Worm (Caenorhabditis elegans): Measurements from ENCODE around the gene pfas-1.

pfas-1 gene

ce11 chrIII:4584068-4584566, 59.0 kb downstream of the pfas-1 start, which contains the start of gene F35G12.5:
TSS of gene F35G12.5 (plus strand) at chrIII:4584118.
- TF ChIP-seq snpc-4 (tag; optimal IDR thresholded peaks at IDR 0.05) (no peak), ces-1 (GFP tag; optimal IDR thresholded peaks at IDR 0.05) (no peak), nhr-2 (tag; optimal IDR thresholded peaks at IDR 0.05) (no peak), pha-4 (tag; optimal IDR thresholded peaks at IDR 0.05) (no peak)

ce11 chrIII:4581495-4581894, 61.6 kb downstream of the pfas-1 start, which contains the start of gene F35G12.12:
TSS of gene F35G12.12 (plus strand) at chrIII:4581795.
- no peak for TF ChIP-seq ham-2 (GFP tag; optimal IDR thresholded peaks at IDR 0.05)
- no peak for TF ChIP-seq pha-4 (tag; optimal IDR thresholded peaks at IDR 0.05)

- TF ChIP-seq lsy-2 (tag; optimal IDR thresholded peaks at IDR 0.05) = peak; percentile 74
- no peak for TF ChIP-seq snpc-4 (tag; optimal IDR thresholded peaks at IDR 0.05)
- peak; percentile 33 for TF ChIP-seq lin-13 (tag; optimal IDR thresholded peaks at IDR 0.05)
- peak; percentile 34 for TF ChIP-seq unc-120 (tag; optimal IDR thresholded peaks at IDR 0.05; ENCODE audit: poor library complexity, severe bottlenecking)
- peak; percentile 32 for TF ChIP-seq ces-1 (GFP tag; optimal IDR thresholded peaks at IDR 0.05)
- no peak for TF ChIP-seq M03D4.4 (tag; optimal IDR thresholded peaks at IDR 0.05)
- TF ChIP-seq mep-1 (tag; optimal IDR thresholded peaks at IDR 0.05) = peak; percentile 39
Measured at ce11 chrIII:4578385-4578903, 64.7 kb downstream of the pfas-1 start, which contains the start of the genes sel-5 and wdr-48. TSS of gene sel-5 (minus strand) at chrIII:4578437. TSS of gene wdr-48 (plus strand) at chrIII:4578853.

All from whole organism, mixed stage, embryonic.